Worm (Caenorhabditis elegans) whole organism, L4 larva: ENCODE measurements around the gene F28C6.8.

Source experiments
- ZK546.5 ChIP-seq, 2 experiments: sonication (generic microtip); optimal IDR thresholded peaks; 2 replicates each; lab custom pipeline; 2017; ENCODE audit warnings: missing biosample characterization in 2 of 2, missing genetic modification characterization in 2 of 2
- ama-1 ChIP-seq: fragments of 150-350 bp; optimal IDR thresholded peaks from 2 replicates; lab custom pipeline; 2014; ENCODE audit warnings: inconsistent platforms, mixed read lengths
- lir-3 ChIP-seq: sonication (generic microtip); optimal IDR thresholded peaks from 2 replicates; lab custom pipeline; 2016; ENCODE audit warnings: mild to moderate bottlenecking, missing genetic modification characterization, missing compliant biosample characterization
- mdl-1 ChIP-seq, 2 experiments: fragments of 150-350 bp in 1 of 2; sonication (generic microtip) in 1 of 2; optimal IDR thresholded peaks; 2 replicates each; lab custom pipeline; 2014 to 2017; ENCODE audit warnings: missing biosample characterization in 2 of 2, missing genetic modification characterization in 2 of 2
- mes-2 ChIP-seq: sonication (generic microtip); optimal IDR thresholded peaks from 2 replicates; lab custom pipeline; 2016; ENCODE audit warnings: missing genotype, mild to moderate bottlenecking, missing genetic modification characterization, missing compliant biosample characterization; ENCODE audit not compliant: poor library complexity, severe bottlenecking
- mxl-3 ChIP-seq: fragments of 200-800 bp; sonication (Bioruptor generic); optimal IDR thresholded peaks from 2 replicates; lab custom pipeline; 2018; ENCODE audit warnings: mild to moderate bottlenecking, missing genetic modification characterization, missing compliant biosample characterization
- nhr-11 ChIP-seq: fragments of 150-350 bp; optimal IDR thresholded peaks from 2 replicates; lab custom pipeline; 2014; ENCODE audit warnings: missing biosample characterization, missing genetic modification characterization
- nhr-76 ChIP-seq: fragments of 150-350 bp; optimal IDR thresholded peaks from 2 replicates; lab custom pipeline; 2014; ENCODE audit warnings: missing biosample characterization, missing genetic modification characterization
- snpc-4 ChIP-seq: fragments of 150-350 bp; optimal IDR thresholded peaks from 2 replicates; lab custom pipeline; 2014; ENCODE audit warnings: missing biosample characterization, missing genetic modification characterization

DNA sequence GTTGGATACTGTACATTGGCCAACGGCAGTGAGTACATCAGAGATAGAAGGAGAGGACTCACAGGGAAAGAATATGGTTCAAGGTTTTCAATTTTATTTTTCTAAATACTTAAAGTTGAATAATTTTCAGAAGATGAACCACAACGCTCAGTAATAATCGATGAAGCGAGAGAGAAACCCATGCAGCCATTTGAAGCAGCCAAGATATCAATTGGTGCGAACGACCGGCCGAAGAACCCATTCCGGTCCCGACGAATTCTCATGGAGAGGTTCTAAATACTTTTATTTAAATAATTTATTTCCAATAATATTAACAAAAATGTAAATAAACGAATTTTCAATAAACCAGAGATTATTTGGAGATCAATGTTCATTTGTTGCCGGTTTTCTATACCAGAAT is 6.5 kb upstream of the F28C6.8 start, which contains the start of gene pigg-1:
- no peak for TF ChIP-seq mdl-1 (tag; optimal IDR thresholded peaks at IDR 0.05; lab: Kevin White, UChicago)
- TF ChIP-seq ZK546.5 (tag; optimal IDR thresholded peaks at IDR 0.05; lab: Kevin White, UChicago), result no peak
- TF ChIP-seq lir-3 (tag; lab: Kevin White, UChicago), result no peak
- no peak for TF ChIP-seq snpc-4 (tag; lab: Kevin White, UChicago)
- no peak for TF ChIP-seq nhr-11 (tag; lab: Kevin White, UChicago)
- TF ChIP-seq mes-2 (tag; lab: Kevin White, UChicago), result no peak
- TF ChIP-seq ama-1, result no peak
- no peak for TF ChIP-seq nhr-76 (tag; lab: Kevin White, UChicago)
- TF ChIP-seq mxl-3 (GFP tag; lab: Kevin White, UChicago), result no peak
